Worm (Caenorhabditis elegans): Measurements from ENCODE around the gene T05G5.1.

T05G5.1 gene

ce11 chrIII:9734030-9734429 lies 9.1 kb downstream of the T05G5.1 start:
- no peak for TF ChIP-seq nhr-20 (tag; optimal IDR thresholded peaks at IDR 0.05)
- TF ChIP-seq elt-2 (tag; optimal IDR thresholded peaks at IDR 0.05) = no peak
- TF ChIP-seq snu-23 (GFP tag; optimal IDR thresholded peaks at IDR 0.05) = peak; percentile 21
- TF ChIP-seq elt-3 (tag; optimal IDR thresholded peaks at IDR 0.05) = no peak
- TF ChIP-seq lin-14 (GFP tag; optimal IDR thresholded peaks at IDR 0.05) = peak; percentile 55
- no peak for TF ChIP-seq isw-1 (GFP tag; IDR thresholded peaks at IDR 0.05)
- no peak for TF ChIP-seq lin-35 (GFP tag; optimal IDR thresholded peaks at IDR 0.05)
- no peak for TF ChIP-seq ztf-4 (tag; optimal IDR thresholded peaks at IDR 0.05)
- TF ChIP-seq mep-1 (tag; optimal IDR thresholded peaks at IDR 0.05) = peak; percentile 26
- TF ChIP-seq rnt-1 (tag; optimal IDR thresholded peaks at IDR 0.05) = peak; percentile 14
- peak; percentile 67 for TF ChIP-seq blmp-1 (tag; optimal IDR thresholded peaks at IDR 0.05)
- TF ChIP-seq pax-3 (tag; optimal IDR thresholded peaks at IDR 0.05) = no peak
- no peak for TF ChIP-seq dpl-1 (GFP tag; optimal IDR thresholded peaks at IDR 0.05)
- TF ChIP-seq fkh-4 (tag; optimal IDR thresholded peaks at IDR 0.05; ENCODE audit: borderline replicate concordance) = no peak
- no peak for TF ChIP-seq nhr-11 (tag; optimal IDR thresholded peaks at IDR 0.05)
- TF ChIP-seq vab-15 (tag; optimal IDR thresholded peaks at IDR 0.05) = no peak
- no peak for TF ChIP-seq xbp-1 (tag; optimal IDR thresholded peaks at IDR 0.05)
- no peak for TF ChIP-seq hlh-17 (GFP tag; optimal IDR thresholded peaks at IDR 0.05; ENCODE audit: borderline replicate concordance)
- TF ChIP-seq swsn-7 (tag; optimal IDR thresholded peaks at IDR 0.05) = no peak
- no peak for TF ChIP-seq ceh-88 (GFP tag; IDR thresholded peaks at IDR 0.05)
- TF ChIP-seq nhr-85 (tag) = peak; percentile 87
- no peak for TF ChIP-seq skn-1 (tag; optimal IDR thresholded peaks at IDR 0.05)
- no peak for TF ChIP-seq lin-13 (GFP tag; optimal IDR thresholded peaks at IDR 0.05)
- no peak for TF ChIP-seq aly-2 (tag; optimal IDR thresholded peaks at IDR 0.05)
- TF ChIP-seq lin-15B (tag; optimal IDR thresholded peaks at IDR 0.05) = no peak
- no peak for TF ChIP-seq ceh-82 (tag; optimal IDR thresholded peaks at IDR 0.05)

- TF ChIP-seq nhr-90 (tag; optimal IDR thresholded peaks at IDR 0.05; ENCODE audit: poor library complexity) (no peak), nhr-76 (tag; optimal IDR thresholded peaks at IDR 0.05) (no peak), xbp-1 (tag; optimal IDR thresholded peaks at IDR 0.05) (no peak), alr-1 (tag; optimal IDR thresholded peaks at IDR 0.05; ENCODE audit: borderline replicate concordance) (no peak), jun-1 (tag; optimal IDR thresholded peaks at IDR 0.05) (no peak), efl-1 (optimal IDR thresholded peaks at IDR 0.05) (no peak), efl-1 (GFP tag; optimal IDR thresholded peaks at IDR 0.05 in 1 of 2) (no peak), ceh-82 (tag; optimal IDR thresholded peaks at IDR 0.05) (no peak), egl-27 (tag; optimal IDR thresholded peaks at IDR 0.05) (no peak), pag-3 (tag; optimal IDR thresholded peaks at IDR 0.05; ENCODE audit: borderline replicate concordance, insufficient read depth) (no peak), aha-1 (tag; optimal IDR thresholded peaks at IDR 0.05) (no peak), nhr-19 (GFP tag; conservative IDR thresholded peaks at IDR 0.05) (no peak), mef-2 (tag; optimal IDR thresholded peaks at IDR 0.05) (no peak), ces-1 (GFP tag; optimal IDR thresholded peaks at IDR 0.05) (no peak), unc-98 (GFP tag; IDR thresholded peaks at IDR 0.05) (no peak), dsc-1 (tag; optimal IDR thresholded peaks at IDR 0.05) (no peak), hlh-4 (tag; optimal IDR thresholded peaks at IDR 0.05) (no peak), grh-1 (GFP tag; IDR thresholded peaks at IDR 0.05) (no peak), snu-23 (GFP tag; optimal IDR thresholded peaks at IDR 0.05) (peak; percentile 22), irx-1 (tag; optimal IDR thresholded peaks at IDR 0.05) (no peak), blmp-1 (tag; optimal IDR thresholded peaks at IDR 0.05) (peak; percentile 87), mep-1 (tag; optimal IDR thresholded peaks at IDR 0.05) (peak; percentile 32), lsy-2 (tag; optimal IDR thresholded peaks at IDR 0.05) (peak in 1 of 2 experiments; percentile 23), nhr-11 (tag; optimal IDR thresholded peaks at IDR 0.05) (no peak), nhr-28 (tag; optimal IDR thresholded peaks at IDR 0.05) (no peak), snpc-4 (tag; optimal IDR thresholded peaks at IDR 0.05) (no peak), lin-35 (GFP tag; optimal IDR thresholded peaks at IDR 0.05) (peak in 1 of 2 experiments; percentile 26), nhr-85 (tag) (peak; percentile 74), unc-30 (tag; optimal IDR thresholded peaks at IDR 0.05) (no peak), isw-1 (GFP tag; IDR thresholded peaks at IDR 0.05) (no peak), tbx-2 (tag; optimal IDR thresholded peaks at IDR 0.05) (no peak), dpl-1 (GFP tag; optimal IDR thresholded peaks at IDR 0.05) (no peak), vab-15 (tag; optimal IDR thresholded peaks at IDR 0.05) (no peak), nhr-20 (tag; optimal IDR thresholded peaks at IDR 0.05) (peak; percentile 3), sptf-1 (tag; optimal IDR thresholded peaks at IDR 0.05) (no peak), elt-2 (tag; optimal IDR thresholded peaks at IDR 0.05) (no peak), zag-1 (tag; optimal IDR thresholded peaks at IDR 0.05) (no peak), nhr-237 (tag; optimal IDR thresholded peaks at IDR 0.05) (no peak), lin-14 (GFP tag; optimal IDR thresholded peaks at IDR 0.05) (peak; percentile 64)
Observed at ce11 chrIII:9733333-9733732, 9.8 kb downstream of the T05G5.1 start.
